Worm (Caenorhabditis elegans): ENCODE data around the gene T11F9.1.

DNA sequence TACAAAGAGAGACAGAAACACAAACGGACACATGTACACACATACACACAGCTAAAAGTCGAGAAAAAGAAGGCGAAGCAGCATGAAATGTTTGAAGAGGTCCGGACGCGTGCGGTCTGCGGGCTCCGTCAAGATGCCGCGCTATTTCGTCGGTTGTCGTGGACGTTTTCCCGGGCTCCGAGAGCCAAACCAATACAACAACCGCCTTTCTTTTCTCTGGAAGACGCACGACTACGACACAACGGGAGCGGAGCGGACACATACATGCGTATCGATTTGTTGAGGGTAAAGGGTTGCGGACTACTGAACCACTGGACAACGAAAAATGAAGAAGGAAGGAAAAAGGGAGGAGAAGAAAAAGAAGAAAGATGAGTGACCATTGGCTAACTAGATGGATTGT is 14.0 kb upstream of the T11F9.1 start:
- TF ChIP-seq efl-1 (GFP tag; optimal IDR thresholded peaks at IDR 0.05), result no peak
- TF ChIP-seq cebp-1 (GFP tag; IDR thresholded peaks at IDR 0.05), result no peak
- no peak for TF ChIP-seq cebp-1 (tag; optimal IDR thresholded peaks at IDR 0.05)
- no peak for TF ChIP-seq bed-1 (GFP tag; IDR thresholded peaks at IDR 0.05)
- TF ChIP-seq ztf-28 (GFP tag; IDR thresholded peaks at IDR 0.05), result no peak
- no peak for TF ChIP-seq unc-130 (GFP tag; optimal IDR thresholded peaks at IDR 0.05)
- no peak for TF ChIP-seq Y53F4B.3 (GFP tag; IDR thresholded peaks at IDR 0.05)

Measured in whole organism, young adult.